Worm (Caenorhabditis elegans) whole organism, L3 larva: Measurements from ENCODE around the gene tag-293.

Experiments used
- ZK546.5 ChIP-seq: sonication (generic microtip); optimal IDR thresholded peaks from 2 replicates; lab custom pipeline; 2017; ENCODE audit warnings: missing biosample characterization, missing genetic modification characterization
- aly-2 ChIP-seq: fragments of 150-350 bp; optimal IDR thresholded peaks from 2 replicates; lab custom pipeline; 2014; ENCODE audit warnings: missing biosample characterization, missing genetic modification characterization
- ama-1 ChIP-seq: fragments of 150-350 bp; optimal IDR thresholded peaks from 2 replicates; lab custom pipeline; 2018
- ceh-82 ChIP-seq: fragments of 150-350 bp; optimal IDR thresholded peaks from 2 replicates; lab custom pipeline; 2014; ENCODE audit warnings: missing biosample characterization, missing genetic modification characterization
- daf-12 ChIP-seq: fragments of 150-350 bp; optimal IDR thresholded peaks from 2 replicates; lab custom pipeline; 2014; ENCODE audit warnings: missing biosample characterization, missing genetic modification reagents, missing genetic modification characterization
- egl-27 ChIP-seq: sonication (generic microtip); optimal IDR thresholded peaks from 4 replicates; lab custom pipeline; 2017; ENCODE audit warnings: missing biosample characterization, missing genetic modification reagents, missing genetic modification characterization
- elt-1 ChIP-seq: fragments of 150-350 bp; optimal IDR thresholded peaks from 2 replicates; lab custom pipeline; 2014; ENCODE audit warnings: missing biosample characterization, missing genetic modification characterization
- elt-3 ChIP-seq, 3 experiments: fragments of 150-350 bp in 1 of 3; sonication (generic microtip) in 2 of 3; optimal IDR thresholded peaks; 2 replicates in 2 of 3; 4 replicates in 1 of 3; lab custom pipeline; 2014 to 2017; ENCODE audit warnings: missing biosample characterization in 3 of 3, missing genetic modification characterization in 3 of 3
- eor-1 ChIP-seq, 2 experiments: fragments of 150-350 bp; optimal IDR thresholded peaks; 2 replicates each; lab custom pipeline; 2014 to 2018; ENCODE audit warnings: missing biosample characterization in 2 of 2, missing genetic modification characterization in 2 of 2
- fkh-10 ChIP-seq: sonication (generic microtip); optimal IDR thresholded peaks from 2 replicates; lab custom pipeline; 2017; ENCODE audit warnings: missing biosample characterization, missing genetic modification reagents, missing genetic modification characterization
- fkh-2 ChIP-seq: fragments of 150-350 bp; optimal IDR thresholded peaks from 2 replicates; lab custom pipeline; 2014; ENCODE audit warnings: missing biosample characterization, missing genetic modification reagents, missing genetic modification characterization
- hmg-11 ChIP-seq: sonication (generic microtip); optimal IDR thresholded peaks from 2 replicates; lab custom pipeline; 2016; ENCODE audit warnings: missing genetic modification characterization, missing compliant biosample characterization
- jun-1 ChIP-seq: fragments of 150-350 bp; optimal IDR thresholded peaks from 2 replicates; lab custom pipeline; 2014; ENCODE audit warnings: missing biosample characterization, missing genetic modification reagents, missing genetic modification characterization
- lin-15B ChIP-seq: fragments of 150-350 bp; optimal IDR thresholded peaks from 2 replicates; lab custom pipeline; 2014; ENCODE audit warnings: missing biosample characterization, missing genetic modification characterization
- lin-39 ChIP-seq: fragments of 150-350 bp; optimal IDR thresholded peaks from 2 replicates; lab custom pipeline; 2018; ENCODE audit warnings: missing biosample characterization, missing genetic modification reagents, missing genetic modification characterization
- mdl-1 ChIP-seq: fragments of 150-350 bp; optimal IDR thresholded peaks from 2 replicates; lab custom pipeline; 2014; ENCODE audit warnings: missing biosample characterization, missing genetic modification characterization
- mml-1 ChIP-seq: fragments of 150-350 bp; sonication (generic microtip); optimal IDR thresholded peaks from 3 replicates; lab custom pipeline; 2014; ENCODE audit warnings: missing biosample characterization, missing genetic modification characterization
- nfya-1 ChIP-seq: sonication (generic microtip); optimal IDR thresholded peaks from 2 replicates; lab custom pipeline; 2017; ENCODE audit warnings: missing genetic modification characterization, mild to moderate bottlenecking, missing compliant biosample characterization, antibody characterized with exemption, moderate library complexity; ENCODE audit not compliant: insufficient read depth
- nhr-11 ChIP-seq: fragments of 150-350 bp; optimal IDR thresholded peaks from 2 replicates; lab custom pipeline; 2014; ENCODE audit warnings: missing biosample characterization, missing genetic modification characterization
- nhr-23 ChIP-seq: fragments of 150-350 bp; optimal IDR thresholded peaks from 2 replicates; lab custom pipeline; 2014; ENCODE audit warnings: missing biosample characterization, missing genetic modification reagents, missing genetic modification characterization
- nhr-25 ChIP-seq: sonication (generic microtip); optimal IDR thresholded peaks from 2 replicates; lab custom pipeline; 2017; ENCODE audit warnings: missing biosample characterization, missing genetic modification characterization
- nhr-28 ChIP-seq: fragments of 150-350 bp; optimal IDR thresholded peaks from 2 replicates; lab custom pipeline; 2014; ENCODE audit warnings: missing biosample characterization, missing genetic modification characterization
- nhr-43 ChIP-seq: sonication (generic microtip); optimal IDR thresholded peaks from 2 replicates; lab custom pipeline; 2016; ENCODE audit warnings: mild to moderate bottlenecking, missing genetic modification characterization, missing compliant biosample characterization; ENCODE audit not compliant: poor library complexity, severe bottlenecking
- nhr-67 ChIP-seq: fragments of 150-350 bp; optimal IDR thresholded peaks from 2 replicates; lab custom pipeline; 2014; ENCODE audit warnings: missing biosample characterization, missing genetic modification characterization
- nhr-77 ChIP-seq: fragments of 150-350 bp; optimal IDR thresholded peaks from 2 replicates; lab custom pipeline; 2014; ENCODE audit warnings: missing biosample characterization, missing genetic modification characterization
- pha-4 ChIP-seq: fragments of 150-350 bp; optimal IDR thresholded peaks from 2 replicates; lab custom pipeline; 2014; ENCODE audit warnings: missing biosample characterization, missing genetic modification reagents, missing genetic modification characterization
- pqm-1 ChIP-seq: fragments of 150-350 bp; optimal IDR thresholded peaks from 2 replicates; lab custom pipeline; 2017; ENCODE audit warnings: missing biosample characterization, missing genetic modification characterization, inconsistent platforms
- sea-2 ChIP-seq: fragments of 150-350 bp; sonication (generic microtip); optimal IDR thresholded peaks from 4 replicates; lab custom pipeline; 2014; ENCODE audit warnings: missing biosample characterization, missing genetic modification reagents, missing genetic modification characterization
- skn-1 ChIP-seq: fragments of 150-350 bp; optimal IDR thresholded peaks from 2 replicates; lab custom pipeline; 2014; ENCODE audit warnings: missing biosample characterization, missing genetic modification characterization
- snpc-4 ChIP-seq: fragments of 150-350 bp; optimal IDR thresholded peaks from 2 replicates; lab custom pipeline; 2014; ENCODE audit warnings: missing biosample characterization, missing genetic modification characterization
- tbx-2 ChIP-seq: sonication (generic microtip); optimal IDR thresholded peaks from 2 replicates; lab custom pipeline; 2016; ENCODE audit warnings: mild to moderate bottlenecking, missing genetic modification characterization, missing compliant biosample characterization
- unc-62 ChIP-seq: fragments of 150-350 bp; sonication (generic microtip); optimal IDR thresholded peaks from 4 replicates; lab custom pipeline; 2014; ENCODE audit warnings: missing biosample characterization, missing genetic modification reagents, missing genetic modification characterization
- zag-1 ChIP-seq: fragments of 150-350 bp; optimal IDR thresholded peaks from 2 replicates; lab custom pipeline; 2014; ENCODE audit warnings: missing biosample characterization, missing genetic modification characterization
- ztf-11 ChIP-seq: fragments of 150-350 bp; optimal IDR thresholded peaks from 2 replicates; lab custom pipeline; 2014; ENCODE audit warnings: missing biosample characterization, missing genetic modification characterization
- ztf-4 ChIP-seq: fragments of 150-350 bp; optimal IDR thresholded peaks from 2 replicates; lab custom pipeline; 2014; ENCODE audit warnings: missing biosample characterization, missing genetic modification characterization

Gene tag-293

DNA sequence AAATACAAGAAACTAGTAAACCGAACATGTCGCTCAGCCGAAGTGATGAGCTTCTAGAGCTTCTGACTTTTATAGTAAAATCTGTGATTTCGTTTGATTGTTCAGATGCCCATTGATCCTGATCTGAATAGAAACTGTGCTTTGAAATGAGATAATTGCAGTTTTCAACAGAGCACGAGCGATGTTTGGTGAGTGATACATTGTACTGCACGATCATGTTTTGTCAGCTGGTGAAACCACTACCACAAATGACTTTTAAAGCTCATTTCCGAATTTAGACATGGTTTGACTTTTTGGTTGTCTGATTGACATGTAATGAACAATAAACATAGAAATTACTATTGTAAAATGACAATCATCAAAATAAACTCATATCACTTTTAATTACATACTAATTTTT is at the start of gene tag-293:
Gene tag-293, minus strand, starts transcription at position 101 of the 400 bp plus-strand sequence.
- TF ChIP-seq mml-1 (tag; lab: Kevin White, UChicago) (no peak), ztf-4 (no peak), unc-62 (GFP tag; lab: Kevin White, UChicago) (no peak)

DNA sequence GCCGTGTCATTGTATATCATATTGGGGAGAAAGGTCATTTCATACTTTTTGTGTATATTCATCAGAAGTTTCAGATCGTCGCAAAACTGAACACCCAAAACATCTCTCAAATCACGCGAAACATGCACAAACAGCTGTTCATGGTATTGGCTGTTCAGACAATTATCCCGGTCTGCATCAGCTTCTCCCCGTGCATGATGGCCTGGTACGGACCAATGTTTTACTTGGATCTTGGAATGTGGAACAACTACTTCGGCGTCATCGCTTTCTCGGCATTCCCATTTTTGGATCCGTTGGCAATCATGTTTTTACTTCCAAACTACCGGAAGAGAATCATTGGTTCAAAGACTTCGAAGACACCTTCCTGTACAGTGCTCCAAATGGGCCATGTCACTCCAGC is 48.1 kb upstream of the tag-293 start:
- TF ChIP-seq ama-1 (lab: Kevin White, UChicago), result no peak
- no peak for TF ChIP-seq unc-62 (GFP tag; lab: Kevin White, UChicago)
- no peak for TF ChIP-seq ztf-4
- TF ChIP-seq aly-2 (tag; lab: Kevin White, UChicago), result no peak
- no peak for TF ChIP-seq nhr-11 (tag; lab: Kevin White, UChicago)
- TF ChIP-seq nhr-67 (tag; lab: Kevin White, UChicago), result no peak
- TF ChIP-seq elt-3 (tag; optimal IDR thresholded peaks at IDR 0.05; lab: Kevin White, UChicago), result no peak
- no peak for TF ChIP-seq nhr-25 (tag; lab: Kevin White, UChicago)
- no peak for TF ChIP-seq hmg-11 (tag; lab: Kevin White, UChicago)
- TF ChIP-seq skn-1, result no peak
- no peak for TF ChIP-seq snpc-4 (tag; lab: Kevin White, UChicago)
- no peak for TF ChIP-seq mdl-1
- TF ChIP-seq pqm-1 (tag; lab: Kevin White, UChicago), result no peak
- no peak for TF ChIP-seq nhr-28
- no peak for TF ChIP-seq nhr-77 (tag; lab: Kevin White, UChicago)
- no peak for TF ChIP-seq lin-15B
- TF ChIP-seq elt-1 (tag; lab: Kevin White, UChicago), result no peak
- no peak for TF ChIP-seq sea-2
- no peak for TF ChIP-seq jun-1
- TF ChIP-seq fkh-2 (tag; lab: Kevin White, UChicago), result no peak

DNA sequence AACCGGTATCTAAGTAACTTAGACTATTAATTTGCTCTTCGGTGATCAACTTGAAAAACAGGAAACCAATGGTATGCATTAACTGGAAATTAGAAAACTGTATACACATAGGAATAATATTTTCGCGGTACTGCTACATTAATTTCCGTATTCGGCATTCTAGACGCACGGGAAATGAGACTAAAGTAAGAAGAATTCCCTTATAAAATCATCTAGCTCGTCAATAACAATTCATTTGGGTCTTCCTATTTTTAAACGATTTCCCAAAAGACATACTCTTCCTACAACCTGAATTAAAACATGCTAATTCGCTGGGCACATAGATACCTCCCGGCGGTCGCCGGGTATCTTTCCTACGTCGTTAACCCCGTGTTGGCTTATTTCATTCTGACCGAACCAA is 47.0 kb upstream of the tag-293 start, which contains the start of gene srj-13:
Gene srj-13, plus strand, starts transcription at position 301 of the 400 bp plus-strand sequence.
- TF ChIP-seq ama-1 (lab: Kevin White, UChicago), result no peak
- TF ChIP-seq mdl-1, result no peak
- no peak for TF ChIP-seq fkh-10 (GFP tag; lab: Kevin White, UChicago)
- no peak for TF ChIP-seq hmg-11 (tag; lab: Kevin White, UChicago)

DNA sequence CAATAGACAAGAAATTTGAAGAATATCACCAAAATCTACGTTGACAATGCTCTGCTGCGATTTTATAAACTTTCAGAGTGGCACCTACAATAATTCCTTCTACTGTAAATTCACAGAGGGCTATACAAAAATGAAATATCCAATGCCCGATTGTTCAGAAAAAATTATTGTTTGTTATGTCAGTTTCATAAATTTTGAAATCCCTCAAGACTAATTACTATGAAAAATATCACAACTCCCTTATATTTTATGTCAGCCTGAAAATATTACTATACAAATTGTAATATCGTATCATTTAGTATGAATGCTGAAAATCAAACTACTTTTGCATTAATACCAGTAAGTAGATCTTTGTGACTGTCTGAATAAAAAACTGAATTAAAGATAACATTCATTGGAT is 45.2 kb upstream of the tag-293 start, which contains the start of gene srx-60:
Gene srx-60, plus strand, starts transcription at position 301 of the 400 bp plus-strand sequence.
- no peak for TF ChIP-seq sea-2
- TF ChIP-seq skn-1, result no peak
- TF ChIP-seq pqm-1 (tag; lab: Kevin White, UChicago), result no peak
- no peak for TF ChIP-seq ztf-11
- TF ChIP-seq tbx-2, result no peak
- TF ChIP-seq, all 47 proteins: peak for 0

DNA sequence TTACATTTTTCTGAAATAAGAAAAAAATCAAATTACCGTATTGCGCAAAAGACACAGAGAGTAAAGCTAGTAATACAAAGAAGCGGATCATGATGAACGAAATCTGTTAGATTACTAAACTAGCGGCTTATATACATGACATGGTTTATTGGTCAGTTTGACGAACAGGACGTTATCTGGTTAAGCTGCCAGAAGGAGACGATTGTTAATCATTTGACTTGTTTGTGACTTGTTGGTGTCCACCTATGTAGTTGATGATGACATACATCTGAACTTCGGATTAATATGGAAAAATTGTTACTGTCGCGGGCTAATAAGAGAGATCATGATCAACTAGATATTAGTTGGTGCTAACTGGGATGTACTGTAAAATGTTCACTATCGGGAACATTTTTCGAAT is 44.7 kb upstream of the tag-293 start, which contains the start of gene cnc-9:
Gene cnc-9, minus strand, starts transcription at position 101 of the 400 bp plus-strand sequence.
- no peak for TF ChIP-seq ZK546.5
- no peak for TF ChIP-seq sea-2
- TF ChIP-seq snpc-4 (tag; lab: Kevin White, UChicago), result no peak
- TF ChIP-seq fkh-10 (GFP tag; lab: Kevin White, UChicago), result no peak
- TF ChIP-seq nhr-67 (tag; lab: Kevin White, UChicago), result no peak
- TF ChIP-seq nhr-43 (tag; lab: Kevin White, UChicago), result no peak
- no peak for TF ChIP-seq ama-1 (lab: Kevin White, UChicago)
- TF ChIP-seq nfya-1 (tag; lab: Kevin White, UChicago), result no peak
- no peak for TF ChIP-seq tbx-2
- no peak for TF ChIP-seq eor-1 (tag; optimal IDR thresholded peaks at IDR 0.05; lab: Kevin White, UChicago)
- TF ChIP-seq aly-2 (tag; lab: Kevin White, UChicago), result no peak
- no peak for TF ChIP-seq egl-27 (tag; lab: Kevin White, UChicago)
- no peak for TF ChIP-seq nhr-23
- TF ChIP-seq daf-12 (tag; lab: Kevin White, UChicago), result no peak
- no peak for TF ChIP-seq ceh-82 (tag; lab: Kevin White, UChicago)
- TF ChIP-seq lin-39, result no peak
- TF ChIP-seq zag-1 (tag; lab: Kevin White, UChicago), result no peak
- no peak for TF ChIP-seq pha-4 (tag; lab: Kevin White, UChicago)
- no peak for TF ChIP-seq nhr-11 (tag; lab: Kevin White, UChicago)
